Worm (Caenorhabditis elegans) whole organism, L4 larva: ENCODE measurements around the gene F54H12.5.

Experiments
- D1046.2 ChIP-seq: fragments of 200-800 bp; sonication (Bioruptor generic); IDR thresholded peaks from 2 replicates; pipeline ENCODE4 v1.3.6; 2022; ENCODE audit warnings: missing genetic modification characterization, missing compliant biosample characterization
- F10B5.3 ChIP-seq: sonication (generic microtip); optimal IDR thresholded peaks from 2 replicates; lab custom pipeline; 2016; ENCODE audit warnings: mild to moderate bottlenecking, missing genetic modification characterization, missing compliant biosample characterization
- F44E2.7 ChIP-seq: fragments of 200-800 bp; sonication (Bioruptor generic); IDR thresholded peaks from 2 replicates; pipeline ENCODE4 v2.1.2; 2022; ENCODE audit warnings: missing genetic modification characterization, missing compliant biosample characterization
- R02D3.7 ChIP-seq: fragments of 150-350 bp; sonication (generic microtip); optimal IDR thresholded peaks from 3 replicates; lab custom pipeline; 2014; ENCODE audit warnings: missing biosample characterization, missing genetic modification characterization
- T20F7.1 ChIP-seq: fragments of 200-800 bp; sonication (Bioruptor generic); optimal IDR thresholded peaks from 2 replicates; lab custom pipeline; 2018; ENCODE audit warnings: mild to moderate bottlenecking, missing genetic modification characterization, missing compliant biosample characterization
- Y48G9A.11 ChIP-seq: fragments of 200-800 bp; sonication (Bioruptor generic); IDR thresholded peaks from 2 replicates; pipeline ENCODE4 v1.3.6; 2022; ENCODE audit warnings: missing genetic modification reagents, missing genetic modification characterization, missing compliant biosample characterization
- ZK337.2 ChIP-seq: fragments of 200-800 bp; sonication (Bioruptor generic); IDR thresholded peaks from 2 replicates; pipeline ENCODE4 v1.3.6; 2022; ENCODE audit warnings: missing genetic modification reagents, missing genetic modification characterization, missing compliant biosample characterization
- ZK546.5 ChIP-seq, 2 experiments: sonication (generic microtip); optimal IDR thresholded peaks; 2 replicates each; lab custom pipeline; 2017; ENCODE audit warnings: missing biosample characterization in 2 of 2, missing genetic modification characterization in 2 of 2
- aha-1 ChIP-seq: fragments of 150-350 bp; peaks from one replicate; lab custom pipeline; 2014; ENCODE audit warnings: missing biosample characterization, missing genetic modification characterization
- arid-1 ChIP-seq: fragments of 200-800 bp; sonication (Bioruptor generic); conservative IDR thresholded peaks from 2 replicates; pipeline ENCODE4 v1.3.6; 2022; ENCODE audit warnings: missing genetic modification reagents, missing genetic modification characterization, missing compliant biosample characterization
- attf-4 ChIP-seq: sonication (generic microtip); optimal IDR thresholded peaks from 3 replicates; lab custom pipeline; 2017; ENCODE audit warnings: missing biosample characterization, missing genetic modification characterization
- ceh-32 ChIP-seq: sonication (generic microtip); optimal IDR thresholded peaks from 2 replicates; lab custom pipeline; 2016; ENCODE audit warnings: mild to moderate bottlenecking, missing genetic modification characterization, missing compliant biosample characterization; ENCODE audit not compliant: poor library complexity
- ceh-62 ChIP-seq: sonication (generic microtip); optimal IDR thresholded peaks from 2 replicates; lab custom pipeline; 2017; ENCODE audit warnings: missing biosample characterization, missing genetic modification characterization
- ctbp-1 ChIP-seq: fragments of 200-800 bp; sonication (Bioruptor generic); IDR thresholded peaks from 2 replicates; pipeline ENCODE4 v1.3.6; 2022; ENCODE audit warnings: missing genetic modification reagents, missing genetic modification characterization, missing compliant biosample characterization
- daf-16 ChIP-seq, 3 experiments: sonication (generic microtip); optimal IDR thresholded peaks; 2 replicates each; lab custom pipeline; 2016 to 2017; ENCODE audit warnings: missing genetic modification characterization in 3 of 3, missing genetic modification reagents in 3 of 3, mild to moderate bottlenecking in 2 of 3, missing compliant biosample characterization in 2 of 3, missing biosample characterization in 1 of 3, moderate library complexity in 1 of 3
- daf-8 ChIP-seq: fragments of 200-800 bp; sonication (Bioruptor generic); IDR thresholded peaks from 2 replicates; pipeline ENCODE4 v1.3.6; 2022; ENCODE audit warnings: missing genetic modification characterization, missing compliant biosample characterization
- dmd-6 ChIP-seq: fragments of 200-800 bp; sonication (Bioruptor generic); IDR thresholded peaks from 2 replicates; pipeline ENCODE4 v1.3.6; 2022; ENCODE audit warnings: missing genetic modification reagents, missing genetic modification characterization, missing compliant biosample characterization
- dmd-9 ChIP-seq: fragments of 200-800 bp; sonication (Bioruptor generic); IDR thresholded peaks from 2 replicates; pipeline ENCODE4 v1.3.6; 2022; ENCODE audit warnings: missing genetic modification reagents, missing genetic modification characterization, missing compliant biosample characterization
- duxl-1 ChIP-seq: sonication (generic microtip); optimal IDR thresholded peaks from 2 replicates; lab custom pipeline; 2016; ENCODE audit warnings: mild to moderate bottlenecking, missing genetic modification characterization, moderate library complexity, missing compliant biosample characterization; ENCODE audit not compliant: poor library complexity
- egl-43 ChIP-seq: fragments of 200-800 bp; sonication (Bioruptor generic); IDR thresholded peaks from 2 replicates; pipeline ENCODE4 v1.3.6; 2022; ENCODE audit warnings: missing genetic modification reagents, missing genetic modification characterization, missing compliant biosample characterization
- gei-8 ChIP-seq: fragments of 200-800 bp; sonication (Bioruptor generic); optimal IDR thresholded peaks from 2 replicates; lab custom pipeline; 2018; ENCODE audit warnings: mild to moderate bottlenecking, missing genetic modification characterization, missing compliant biosample characterization
- lim-7 ChIP-seq: fragments of 200-800 bp; sonication (Bioruptor generic); IDR thresholded peaks from 2 replicates; pipeline ENCODE4 v1.3.6; 2022; ENCODE audit warnings: missing genetic modification characterization, missing compliant biosample characterization
- lin-1 ChIP-seq: fragments of 200-800 bp; sonication (Bioruptor generic); IDR thresholded peaks from 2 replicates; pipeline ENCODE4 v1.3.6; 2022; ENCODE audit warnings: missing genetic modification reagents, missing genetic modification characterization, missing compliant biosample characterization
- lin-29 ChIP-seq: fragments of 200-800 bp; sonication (Bioruptor generic); IDR thresholded peaks from 2 replicates; pipeline ENCODE4 v1.3.6; 2022; ENCODE audit warnings: missing genetic modification reagents, missing genetic modification characterization, missing compliant biosample characterization
- madf-9 ChIP-seq: fragments of 200-800 bp; sonication (Bioruptor generic); conservative IDR thresholded peaks from 2 replicates; pipeline ENCODE4 v1.3.6; 2022; ENCODE audit warnings: missing genetic modification reagents, missing genetic modification characterization, missing compliant biosample characterization
- mdl-1 ChIP-seq, 2 experiments: fragments of 150-350 bp in 1 of 2; sonication (generic microtip) in 1 of 2; optimal IDR thresholded peaks; 2 replicates each; lab custom pipeline; 2014 to 2017; ENCODE audit warnings: missing biosample characterization in 2 of 2, missing genetic modification characterization in 2 of 2
- mdt-29 ChIP-seq: fragments of 200-800 bp; sonication (Bioruptor generic); IDR thresholded peaks from 2 replicates; pipeline ENCODE4 v1.3.6; 2022; ENCODE audit warnings: missing genetic modification reagents, missing genetic modification characterization, missing compliant biosample characterization
- mes-2 ChIP-seq: sonication (generic microtip); optimal IDR thresholded peaks from 2 replicates; lab custom pipeline; 2016; ENCODE audit warnings: missing genotype, mild to moderate bottlenecking, missing genetic modification characterization, missing compliant biosample characterization; ENCODE audit not compliant: poor library complexity, severe bottlenecking
- mxl-2 ChIP-seq: fragments of 200-800 bp; sonication (Bioruptor generic); conservative IDR thresholded peaks from 2 replicates; pipeline ENCODE4 v1.3.6; 2022; ENCODE audit warnings: missing genetic modification reagents, missing genetic modification characterization, missing compliant biosample characterization
- mxl-3 ChIP-seq: fragments of 200-800 bp; sonication (Bioruptor generic); optimal IDR thresholded peaks from 2 replicates; lab custom pipeline; 2018; ENCODE audit warnings: mild to moderate bottlenecking, missing genetic modification characterization, missing compliant biosample characterization
- nhr-10 ChIP-seq: fragments of 150-350 bp; optimal IDR thresholded peaks from 2 replicates; lab custom pipeline; 2014; ENCODE audit warnings: missing biosample characterization, missing genetic modification characterization
- nhr-11 ChIP-seq: fragments of 150-350 bp; optimal IDR thresholded peaks from 2 replicates; lab custom pipeline; 2014; ENCODE audit warnings: missing biosample characterization, missing genetic modification characterization
- nhr-25 ChIP-seq: sonication (generic microtip); optimal IDR thresholded peaks from 2 replicates; lab custom pipeline; 2017; ENCODE audit warnings: missing genetic modification characterization, mild to moderate bottlenecking, missing compliant biosample characterization, antibody characterized with exemption, moderate library complexity, borderline replicate concordance; ENCODE audit not compliant: insufficient read depth
- nhr-48 ChIP-seq: sonication (generic microtip); optimal IDR thresholded peaks from 2 replicates; lab custom pipeline; 2016; ENCODE audit warnings: mild to moderate bottlenecking, missing genetic modification characterization, missing compliant biosample characterization
- nhr-77 ChIP-seq: fragments of 150-350 bp; optimal IDR thresholded peaks from 2 replicates; lab custom pipeline; 2014; ENCODE audit warnings: missing biosample characterization, missing genetic modification characterization
- pha-4 ChIP-seq, 2 experiments: fragments of 150-350 bp in 1 of 2; fragments of 200-800 bp in 1 of 2; sonication (Bioruptor generic) in 1 of 2; IDR thresholded peaks in 1 of 2; optimal IDR thresholded peaks in 1 of 2; 2 replicates each; pipeline versions ENCODE4 v1.3.6 to Lab custom; 2014 to 2022; ENCODE audit warnings: missing genetic modification characterization in 2 of 2, missing genetic modification reagents in 2 of 2, missing biosample characterization in 1 of 2, missing compliant biosample characterization in 1 of 2
- pqm-1 ChIP-seq: sonication (generic microtip); optimal IDR thresholded peaks from 2 replicates; lab custom pipeline; 2017; ENCODE audit warnings: missing biosample characterization, missing genetic modification characterization
- skn-1 ChIP-seq: fragments of 150-350 bp; optimal IDR thresholded peaks from 2 replicates; lab custom pipeline; 2014; ENCODE audit warnings: missing biosample characterization, missing genetic modification characterization
- snpc-1.2 ChIP-seq: fragments of 200-800 bp; sonication (Bioruptor generic); IDR thresholded peaks from 2 replicates; pipeline ENCODE4 v1.3.6; 2022; ENCODE audit warnings: missing genetic modification reagents, missing genetic modification characterization, missing compliant biosample characterization
- spr-1 ChIP-seq: sonication (generic microtip); optimal IDR thresholded peaks from 2 replicates; lab custom pipeline; 2016; ENCODE audit warnings: mild to moderate bottlenecking, missing genetic modification characterization, missing compliant biosample characterization
- tra-1 ChIP-seq: fragments of 200-800 bp; sonication (Bioruptor generic); IDR thresholded peaks from 2 replicates; pipeline ENCODE4 v1.3.6; 2022; ENCODE audit warnings: missing genetic modification reagents, missing genetic modification characterization, missing compliant biosample characterization
- unc-130 ChIP-seq: sonication (generic microtip); optimal IDR thresholded peaks from 2 replicates; lab custom pipeline; 2016; ENCODE audit warnings: missing genetic modification reagents, missing genetic modification characterization, missing compliant biosample characterization
- unc-39 ChIP-seq: sonication (generic microtip); optimal IDR thresholded peaks from 2 replicates; lab custom pipeline; 2017; ENCODE audit warnings: missing biosample characterization, missing genetic modification characterization
- unc-62 ChIP-seq, 3 experiments: fragments of 150-350 bp in 1 of 3; sonication (generic microtip); optimal IDR thresholded peaks in 2 of 3; peaks in 1 of 3; 1 replicate in 1 of 3; 2 replicates in 2 of 3; lab custom pipeline; 2014 to 2017; ENCODE audit warnings: missing biosample characterization in 3 of 3, missing genetic modification characterization in 3 of 3, missing genetic modification reagents in 3 of 3, missing genotype in 1 of 3
- zfp-2 ChIP-seq: sonication (generic microtip); optimal IDR thresholded peaks from 2 replicates; lab custom pipeline; 2016; ENCODE audit warnings: mild to moderate bottlenecking, missing genetic modification characterization, missing compliant biosample characterization
- zfp-3 ChIP-seq: fragments of 200-800 bp; sonication (Bioruptor generic); conservative IDR thresholded peaks from 2 replicates; pipeline ENCODE4 v1.3.6; 2022; ENCODE audit warnings: missing genetic modification reagents, missing genetic modification characterization, missing compliant biosample characterization
- zip-11 ChIP-seq: fragments of 200-800 bp; sonication (Bioruptor generic); IDR thresholded peaks from 2 replicates; pipeline ENCODE4 v1.3.6; 2022; ENCODE audit warnings: missing genetic modification characterization, missing compliant biosample characterization
- zip-2 ChIP-seq: fragments of 150-350 bp; optimal IDR thresholded peaks from 2 replicates; lab custom pipeline; 2014; ENCODE audit warnings: missing biosample characterization, missing genetic modification characterization
- ztf-11 ChIP-seq: fragments of 150-350 bp; optimal IDR thresholded peaks from 2 replicates; lab custom pipeline; 2014; ENCODE audit warnings: missing biosample characterization, missing genetic modification characterization

F54H12.5 gene

DNA sequence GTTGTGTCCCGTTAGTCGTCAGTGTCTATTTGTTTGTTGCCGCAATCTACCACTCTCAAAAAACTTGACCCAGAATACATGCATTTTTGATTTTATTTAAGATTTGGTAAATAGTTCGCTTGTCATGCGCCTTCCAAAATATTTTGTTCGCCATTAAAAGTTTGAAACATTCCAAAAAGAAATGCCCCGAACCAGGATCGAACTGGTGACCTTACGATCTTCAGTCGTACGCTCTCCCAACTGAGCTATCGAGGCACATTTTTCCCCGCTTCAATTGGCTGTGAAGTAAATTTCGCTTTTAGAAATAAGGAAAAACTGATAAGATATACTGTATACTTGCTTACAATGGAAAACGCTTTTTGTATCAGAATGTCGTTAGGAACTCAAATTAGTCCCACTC lies 6.3 kb upstream of the F54H12.5 start:
- TF ChIP-seq gei-8 (GFP tag; lab: Kevin White, UChicago) (peak; percentile 24), nhr-25 (tag; lab: Kevin White, UChicago) (no peak), nhr-48 (tag; lab: Kevin White, UChicago) (no peak), nhr-77 (tag; lab: Kevin White, UChicago) (no peak), unc-39 (tag; lab: Kevin White, UChicago) (no peak), unc-62 (GFP tag; optimal IDR thresholded peaks at IDR 0.05 in 1 of 2; lab: Kevin White, UChicago) (peak in 1 of 2 experiments; percentile 57), unc-62 (tag; optimal IDR thresholded peaks at IDR 0.05; lab: Kevin White, UChicago) (no peak), D1046.2 (GFP tag; lab: Robert Waterston, UW) (no peak), unc-130 (GFP tag; lab: Kevin White, UChicago) (no peak), madf-9 (GFP tag; lab: Robert Waterston, UW) (peak; percentile 38; the same call in 1 of the 2 replicates), zfp-3 (no peak; the same call in 1 of the 2 replicates), nhr-11 (no peak), nhr-10 (tag; lab: Kevin White, UChicago) (no peak), zip-2 (no peak), ceh-62 (no peak), mxl-2 (no peak), ceh-32 (no peak), tra-1 (GFP tag; lab: Robert Waterston, UW) (no peak), lim-7 (GFP tag; lab: Robert Waterston, UW) (peak; percentile 57; the same call in 1 of the 2 replicates), mxl-3 (GFP tag; lab: Kevin White, UChicago) (peak; percentile 23), Y48G9A.11 (GFP tag; lab: Robert Waterston, UW) (no peak), zip-11 (GFP tag; lab: Robert Waterston, UW) (no peak), spr-1 (tag; lab: Kevin White, UChicago) (no peak), egl-43 (GFP tag; lab: Robert Waterston, UW) (0 out of 2 replicates have a peak, but pooled peaks have one; percentile 60), dmd-9 (GFP tag; lab: Robert Waterston, UW) (no peak; the same call in 1 of the 2 replicates), pqm-1 (tag; lab: Kevin White, UChicago) (no peak), F44E2.7 (0 out of 2 replicates have a peak, but pooled peaks have one; percentile 45), ctbp-1 (0 out of 2 replicates have a peak, but pooled peaks have one; percentile 19), skn-1 (no peak), F10B5.3 (tag; lab: Kevin White, UChicago) (no peak), duxl-1 (tag; lab: Kevin White, UChicago) (peak; percentile 25), mdl-1 (tag; optimal IDR thresholded peaks at IDR 0.05; lab: Kevin White, UChicago) (no peak), arid-1 (GFP tag; lab: Robert Waterston, UW) (0 out of 2 replicates have a peak, but pooled peaks have one; percentile 13), ZK546.5 (tag; optimal IDR thresholded peaks at IDR 0.05; lab: Kevin White, UChicago) (no peak), T20F7.1 (GFP tag; lab: Kevin White, UChicago) (no peak), attf-4 (no peak), aha-1 (tag; lab: Kevin White, UChicago) (peak; percentile 60), snpc-1.2 (GFP tag; lab: Robert Waterston, UW) (no peak), mes-2 (peak; percentile 15), lin-1 (0 out of 2 replicates have a peak, but pooled peaks have one; percentile 10), mdt-29 (GFP tag; lab: Robert Waterston, UW) (no peak), ztf-11 (no peak), ZK337.2 (GFP tag; lab: Robert Waterston, UW) (no peak), zfp-2 (no peak), lin-29 (no peak), R02D3.7 (no peak), dmd-6 (GFP tag; lab: Robert Waterston, UW) (0 out of 2 replicates have a peak, but pooled peaks have one; percentile 15), daf-8 (no peak), daf-16 (GFP tag; optimal IDR thresholded peaks at IDR 0.05; lab: Kevin White, UChicago) (no peak), daf-16 (tag; optimal IDR thresholded peaks at IDR 0.05; lab: Kevin White, UChicago) (peak; percentile 15), pha-4 (GFP tag; IDR thresholded peaks at IDR 0.05; lab: Robert Waterston, UW) (peak; percentile 31; the same call in 1 of the 2 replicates), pha-4 (tag; optimal IDR thresholded peaks at IDR 0.05; lab: Kevin White, UChicago) (no peak)
